Worm (Caenorhabditis elegans) whole organism, L4 larva: Measurements from ENCODE around the gene Y57A10B.6.

Experiments
- T26A8.4 ChIP-seq: fragments of 200-800 bp; sonication (Bioruptor generic); IDR thresholded peaks from 2 replicates; pipeline ENCODE4 v1.3.6; 2022; ENCODE audit warnings: missing genetic modification characterization, missing compliant biosample characterization
- Y48G9A.11 ChIP-seq: fragments of 200-800 bp; sonication (Bioruptor generic); IDR thresholded peaks from 2 replicates; pipeline ENCODE4 v1.3.6; 2022; ENCODE audit warnings: missing genetic modification reagents, missing genetic modification characterization, missing compliant biosample characterization
- ama-1 ChIP-seq: fragments of 150-350 bp; optimal IDR thresholded peaks from 2 replicates; lab custom pipeline; 2014; ENCODE audit warnings: inconsistent platforms, mixed read lengths
- ceh-62 ChIP-seq: sonication (generic microtip); optimal IDR thresholded peaks from 2 replicates; lab custom pipeline; 2017; ENCODE audit warnings: missing biosample characterization, missing genetic modification characterization
- ctbp-1 ChIP-seq: fragments of 200-800 bp; sonication (Bioruptor generic); IDR thresholded peaks from 2 replicates; pipeline ENCODE4 v1.3.6; 2022; ENCODE audit warnings: missing genetic modification reagents, missing genetic modification characterization, missing compliant biosample characterization
- daf-16 ChIP-seq, 3 experiments: sonication (generic microtip); optimal IDR thresholded peaks; 2 replicates each; lab custom pipeline; 2016 to 2017; ENCODE audit warnings: missing genetic modification characterization in 3 of 3, missing genetic modification reagents in 3 of 3, mild to moderate bottlenecking in 2 of 3, missing compliant biosample characterization in 2 of 3, missing biosample characterization in 1 of 3, moderate library complexity in 1 of 3
- dmd-6 ChIP-seq: fragments of 200-800 bp; sonication (Bioruptor generic); IDR thresholded peaks from 2 replicates; pipeline ENCODE4 v1.3.6; 2022; ENCODE audit warnings: missing genetic modification reagents, missing genetic modification characterization, missing compliant biosample characterization
- dmd-8 ChIP-seq: fragments of 200-800 bp; sonication (Bioruptor generic); IDR thresholded peaks from 2 replicates; pipeline ENCODE4 v1.3.6; 2022; ENCODE audit warnings: missing genetic modification characterization, missing compliant biosample characterization
- dmd-9 ChIP-seq: fragments of 200-800 bp; sonication (Bioruptor generic); IDR thresholded peaks from 2 replicates; pipeline ENCODE4 v1.3.6; 2022; ENCODE audit warnings: missing genetic modification reagents, missing genetic modification characterization, missing compliant biosample characterization
- duxl-1 ChIP-seq: sonication (generic microtip); optimal IDR thresholded peaks from 2 replicates; lab custom pipeline; 2016; ENCODE audit warnings: mild to moderate bottlenecking, missing genetic modification characterization, moderate library complexity, missing compliant biosample characterization; ENCODE audit not compliant: poor library complexity
- egl-27 ChIP-seq: sonication (generic microtip); optimal IDR thresholded peaks from 3 replicates; lab custom pipeline; 2017; ENCODE audit warnings: missing biosample characterization, missing genetic modification reagents, missing genetic modification characterization
- egl-43 ChIP-seq: fragments of 200-800 bp; sonication (Bioruptor generic); IDR thresholded peaks from 2 replicates; pipeline ENCODE4 v1.3.6; 2022; ENCODE audit warnings: missing genetic modification reagents, missing genetic modification characterization, missing compliant biosample characterization
- lim-7 ChIP-seq: fragments of 200-800 bp; sonication (Bioruptor generic); IDR thresholded peaks from 2 replicates; pipeline ENCODE4 v1.3.6; 2022; ENCODE audit warnings: missing genetic modification characterization, missing compliant biosample characterization
- lin-13 ChIP-seq: fragments of 150-350 bp; optimal IDR thresholded peaks from 2 replicates; lab custom pipeline; 2014; ENCODE audit warnings: missing biosample characterization, missing genetic modification reagents, missing genetic modification characterization
- lin-39 ChIP-seq: fragments of 150-350 bp; optimal IDR thresholded peaks from 2 replicates; lab custom pipeline; 2014; ENCODE audit warnings: missing biosample characterization, missing genetic modification reagents, missing genetic modification characterization
- nhr-41 ChIP-seq: fragments of 200-800 bp; sonication (Bioruptor generic); IDR thresholded peaks from 2 replicates; pipeline ENCODE4 v1.3.6; 2022; ENCODE audit warnings: missing genetic modification reagents, missing genetic modification characterization, missing compliant biosample characterization
- pha-4 ChIP-seq, 2 experiments: fragments of 150-350 bp in 1 of 2; fragments of 200-800 bp in 1 of 2; sonication (Bioruptor generic) in 1 of 2; IDR thresholded peaks in 1 of 2; optimal IDR thresholded peaks in 1 of 2; 2 replicates each; pipeline versions ENCODE4 v1.3.6 to Lab custom; 2014 to 2022; ENCODE audit warnings: missing genetic modification characterization in 2 of 2, missing genetic modification reagents in 2 of 2, missing biosample characterization in 1 of 2, missing compliant biosample characterization in 1 of 2
- set-16 ChIP-seq: fragments of 200-800 bp; sonication (Bioruptor generic); IDR thresholded peaks from 2 replicates; pipeline ENCODE4 v1.3.6; 2022; ENCODE audit warnings: missing genetic modification reagents, missing genetic modification characterization, missing compliant biosample characterization
- spr-1 ChIP-seq: sonication (generic microtip); optimal IDR thresholded peaks from 2 replicates; lab custom pipeline; 2016; ENCODE audit warnings: mild to moderate bottlenecking, missing genetic modification characterization, missing compliant biosample characterization
- unc-39 ChIP-seq: sonication (generic microtip); optimal IDR thresholded peaks from 2 replicates; lab custom pipeline; 2017; ENCODE audit warnings: missing biosample characterization, missing genetic modification characterization
- unc-62 ChIP-seq, 3 experiments: fragments of 150-350 bp in 1 of 3; sonication (generic microtip); optimal IDR thresholded peaks in 2 of 3; peaks in 1 of 3; 1 replicate in 1 of 3; 2 replicates in 2 of 3; lab custom pipeline; 2014 to 2017; ENCODE audit warnings: missing biosample characterization in 3 of 3, missing genetic modification characterization in 3 of 3, missing genetic modification reagents in 3 of 3, missing genotype in 1 of 3
- vab-7 ChIP-seq: fragments of 200-800 bp; sonication (Bioruptor generic); IDR thresholded peaks from 2 replicates; pipeline ENCODE4 v1.3.6; 2022; ENCODE audit warnings: missing genetic modification reagents, missing genetic modification characterization, missing compliant biosample characterization
- ztf-7 ChIP-seq: fragments of 150-350 bp; optimal IDR thresholded peaks from 2 replicates; lab custom pipeline; 2014; ENCODE audit warnings: missing biosample characterization, missing genetic modification characterization

Gene Y57A10B.6

DNA sequence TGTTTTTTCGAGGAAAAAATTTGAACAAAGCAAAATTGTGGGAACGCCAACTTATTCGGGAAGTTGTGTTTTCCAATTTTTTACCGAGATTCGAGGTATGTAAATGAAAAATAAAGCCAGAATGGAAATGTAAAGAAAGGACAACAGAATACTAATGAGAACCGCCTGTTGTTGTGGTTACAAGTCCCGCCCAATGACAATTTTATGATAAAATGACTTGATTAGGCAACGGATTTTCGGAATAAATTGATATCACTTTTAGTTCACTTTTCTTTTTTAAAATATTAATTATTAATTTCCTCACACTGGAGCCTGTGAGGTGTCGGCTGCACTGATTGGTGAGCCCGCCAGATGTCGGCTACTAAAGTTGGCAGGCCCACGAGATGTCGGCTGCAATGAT, 42.5 kb downstream of the Y57A10B.6 start, which contains the start of gene dct-12:
Gene dct-12 (minus strand): TSS at position 101 of the 400 bp plus-strand sequence.
- TF ChIP-seq duxl-1 (tag; lab: Kevin White, UChicago) (no peak), unc-62 (GFP tag; optimal IDR thresholded peaks at IDR 0.05 in 1 of 2; lab: Kevin White, UChicago) (peak in 1 of 2 experiments; percentile 70), unc-62 (tag; optimal IDR thresholded peaks at IDR 0.05; lab: Kevin White, UChicago) (no peak)

DNA sequence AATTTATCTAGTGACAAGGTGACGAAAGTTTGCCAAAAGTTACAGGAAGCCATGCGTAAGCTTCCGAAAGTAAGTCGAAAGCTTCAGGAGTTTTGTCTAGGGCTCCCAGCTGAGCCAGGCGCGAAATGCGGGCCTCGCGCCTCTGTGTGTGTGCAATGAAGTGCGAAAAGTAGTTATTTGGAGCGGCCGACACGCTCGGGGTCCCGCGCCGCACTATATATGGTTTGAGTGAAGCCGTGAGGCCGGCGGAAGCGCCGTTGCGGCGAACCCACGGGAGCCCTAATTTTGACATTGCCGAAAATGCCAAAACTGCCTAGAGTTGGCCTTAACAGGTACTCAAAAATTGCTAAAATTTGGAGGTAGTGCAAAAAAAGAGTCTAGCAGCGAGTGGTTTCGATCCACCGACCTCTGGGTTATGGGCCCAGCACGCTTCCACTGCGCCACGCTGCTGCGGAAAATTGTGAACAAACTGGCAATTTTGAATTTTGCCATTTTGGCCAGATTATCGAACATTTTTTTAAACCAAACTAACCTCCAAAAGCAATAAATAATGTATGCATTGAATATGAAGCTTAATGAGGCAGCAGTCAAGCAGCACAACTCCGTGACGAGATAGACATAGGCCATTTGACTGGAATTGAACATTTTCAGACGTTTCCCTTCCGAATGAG, 45.5 kb downstream of the Y57A10B.6 start:
- TF ChIP-seq daf-16 (GFP tag; optimal IDR thresholded peaks at IDR 0.05; lab: Kevin White, UChicago) (no peak), daf-16 (tag; optimal IDR thresholded peaks at IDR 0.05; lab: Kevin White, UChicago) (no peak), vab-7 (GFP tag; lab: Robert Waterston, UW) (peak; percentile 42; the same call in 1 of the 2 replicates), nhr-41 (GFP tag; lab: Robert Waterston, UW) (no peak), T26A8.4 (no peak), egl-27 (tag; lab: Kevin White, UChicago) (no peak), ctbp-1 (GFP tag; lab: Robert Waterston, UW) (no peak), pha-4 (GFP tag; IDR thresholded peaks at IDR 0.05; lab: Robert Waterston, UW) (peak; percentile 18; the same call in 1 of the 2 replicates), pha-4 (tag; optimal IDR thresholded peaks at IDR 0.05; lab: Kevin White, UChicago) (no peak), set-16 (GFP tag; lab: Robert Waterston, UW) (peak; percentile 62), ztf-7 (no peak), Y48G9A.11 (GFP tag; lab: Robert Waterston, UW) (no peak), dmd-9 (GFP tag; lab: Robert Waterston, UW) (0 out of 2 replicates have a peak, but pooled peaks have one; percentile 61), lim-7 (GFP tag; lab: Robert Waterston, UW) (peak; percentile 63; the same call in 1 of the 2 replicates), dmd-8 (0 out of 2 replicates have a peak, but pooled peaks have one; percentile 47), egl-43 (GFP tag; lab: Robert Waterston, UW) (peak; percentile 57; the same call in 1 of the 2 replicates)

DNA sequence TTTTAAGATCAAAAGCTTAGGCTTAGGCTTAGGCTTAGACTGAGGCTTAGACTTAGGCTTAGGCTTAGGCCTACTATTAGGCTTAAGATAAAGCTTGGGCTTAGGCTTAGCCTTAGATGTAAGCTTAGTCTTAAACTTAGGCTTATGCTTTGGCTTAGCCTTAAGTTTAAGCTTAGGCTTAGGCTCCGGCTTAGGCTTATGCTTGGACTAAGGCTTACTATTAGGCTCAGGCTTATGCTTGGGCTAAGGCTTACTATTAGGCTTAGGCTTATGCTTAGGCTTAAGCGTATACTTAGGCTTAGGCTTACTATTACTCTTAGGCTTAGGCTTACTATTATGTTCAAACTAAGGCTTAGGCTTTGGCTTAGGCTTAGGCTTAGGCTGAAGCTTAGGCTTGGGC, 46.8 kb downstream of the Y57A10B.6 start:
- TF ChIP-seq ceh-62 (tag; lab: Kevin White, UChicago) (no peak), unc-39 (tag; lab: Kevin White, UChicago) (no peak), dmd-6 (GFP tag; lab: Robert Waterston, UW) (no peak), lin-13 (no peak), lim-7 (GFP tag; lab: Robert Waterston, UW) (0 out of 2 replicates have a peak, but pooled peaks have one; percentile 32), lin-39 (no peak), ama-1 (lab: Kevin White, UChicago) (no peak)
- TF ChIP-seq, all 104 proteins: peak for 1

DNA sequence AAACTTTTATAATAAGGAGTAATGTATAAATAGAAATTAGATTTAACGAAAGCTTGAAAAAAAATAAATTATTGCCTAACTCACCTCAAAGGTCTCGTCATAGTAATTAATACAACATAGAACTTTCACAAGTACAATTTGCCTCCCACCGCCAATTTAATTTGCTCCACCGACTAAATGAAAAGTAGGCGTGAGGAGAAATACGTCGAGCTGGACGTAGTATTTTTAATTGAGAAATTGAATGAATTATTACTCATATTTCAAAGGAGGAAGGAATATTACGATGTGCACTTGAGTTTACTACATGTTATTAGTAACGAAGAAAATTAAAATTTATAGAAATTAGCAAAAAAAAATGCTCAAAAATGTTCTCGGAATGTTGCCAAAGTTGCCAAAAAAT, 48.6 kb downstream of the Y57A10B.6 start, which contains the start of gene Y57A10C.9:
Gene Y57A10C.9 (minus strand): TSS at position 101 of the 400 bp plus-strand sequence.
- TF ChIP-seq ztf-7 (no peak), spr-1 (tag; lab: Kevin White, UChicago) (no peak)
- TF ChIP-seq, all 104 proteins: peak for 0

DNA sequence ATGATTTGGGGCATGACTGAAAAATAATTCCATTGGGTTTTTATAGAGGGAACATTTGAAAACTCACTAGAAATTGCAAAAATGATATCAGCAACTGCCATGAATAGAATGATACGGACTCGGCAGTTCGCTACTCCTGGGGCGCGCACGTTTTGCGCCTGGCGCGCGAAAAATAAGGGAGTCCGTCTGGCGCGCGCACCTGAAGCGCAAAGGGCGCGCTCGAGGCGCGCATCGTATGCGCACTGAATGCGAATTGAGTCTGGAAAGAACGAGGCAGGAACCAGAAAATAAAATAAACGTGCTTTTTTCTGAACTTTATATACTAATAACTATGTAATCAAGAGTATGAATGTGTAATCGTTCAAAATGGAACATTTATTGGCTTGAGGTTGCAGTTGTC, 51.3 kb downstream of the Y57A10B.6 start, which contains the start of gene Y57A10C.10:
Gene Y57A10C.10 (minus strand): TSS at position 101 of the 400 bp plus-strand sequence.
- TF ChIP-seq set-16 (GFP tag; lab: Robert Waterston, UW), result peak; percentile 12; the same call in 1 of the 2 replicates
